Fruit fly (Drosophila melanogaster) whole organism, pupa: ENCODE measurements around the gene CG15046.

Experiments
- CG10348 ChIP-seq: fragments of 200-800 bp; sonication (Bioruptor generic); IDR thresholded peaks from 2 replicates; pipeline ENCODE4 v1.3.6; 2022; ENCODE audit warnings: missing biosample characterization, missing genetic modification characterization
- CG12605 ChIP-seq: fragments of 200-800 bp; sonication (Bioruptor generic); IDR thresholded peaks from 2 replicates; pipeline ENCODE4 v1.3.6; 2022; ENCODE audit warnings: missing biosample characterization, missing genetic modification characterization
- CG13204 ChIP-seq: fragments of 200-800 bp; sonication (Bioruptor generic); optimal IDR thresholded peaks from 2 replicates; lab custom pipeline; 2018; ENCODE audit warnings: missing biosample characterization, mild to moderate bottlenecking, missing genetic modification characterization, moderate library complexity
- CG14655 ChIP-seq: fragments of 200-800 bp; sonication (Bioruptor generic); optimal IDR thresholded peaks from 3 replicates; lab custom pipeline; 2017; ENCODE audit warnings: mild to moderate bottlenecking, missing biosample characterization, missing genetic modification reagents, missing genetic modification characterization
- CG15710 ChIP-seq: fragments of 200-800 bp; sonication (Bioruptor generic); optimal IDR thresholded peaks from 2 replicates; lab custom pipeline; 2018; ENCODE audit warnings: missing biosample characterization, mild to moderate bottlenecking, missing genetic modification characterization, moderate library complexity
- CG17806 ChIP-seq: fragments of 200-800 bp; sonication (Bioruptor generic); optimal IDR thresholded peaks from 2 replicates; lab custom pipeline; 2018; ENCODE audit warnings: missing biosample characterization, mild to moderate bottlenecking, missing genetic modification characterization, moderate library complexity
- CG32121 ChIP-seq: fragments of 200-800 bp; sonication (Bioruptor generic); IDR thresholded peaks from 2 replicates; pipeline ENCODE4 v1.3.6; 2022; ENCODE audit warnings: missing biosample characterization, missing genetic modification characterization
- CG34367 ChIP-seq: fragments of 200-800 bp; sonication (Bioruptor generic); optimal IDR thresholded peaks from 2 replicates; lab custom pipeline; 2018; ENCODE audit warnings: missing biosample characterization, mild to moderate bottlenecking, missing genetic modification characterization
- CG4496 ChIP-seq: fragments of 200-800 bp; sonication (Bioruptor generic); IDR thresholded peaks from 3 replicates; pipeline ENCODE4 v1.3.6; 2022; ENCODE audit warnings: missing biosample characterization, missing genetic modification characterization
- CG8159 ChIP-seq: fragments of 200-800 bp; sonication (Bioruptor generic); optimal IDR thresholded peaks from 3 replicates; lab custom pipeline; 2018; ENCODE audit warnings: missing biosample characterization, mild to moderate bottlenecking, missing genetic modification characterization, moderate library complexity
- CG8301 ChIP-seq: fragments of 200-800 bp; sonication (Bioruptor generic); optimal IDR thresholded peaks from 2 replicates; lab custom pipeline; 2018; ENCODE audit warnings: missing biosample characterization, mild to moderate bottlenecking, missing genetic modification characterization
- CG9948 ChIP-seq: fragments of 200-800 bp; sonication (Bioruptor generic); optimal IDR thresholded peaks from 2 replicates; lab custom pipeline; 2018; ENCODE audit warnings: missing biosample characterization, mild to moderate bottlenecking, missing genetic modification characterization, moderate library complexity
- D1 ChIP-seq: fragments of 200-800 bp; sonication (Bioruptor generic); optimal IDR thresholded peaks from 2 replicates; lab custom pipeline; 2018; ENCODE audit warnings: missing biosample characterization, mild to moderate bottlenecking, missing genetic modification characterization, moderate library complexity
- EcR ChIP-seq: fragments of 200-800 bp; sonication (Bioruptor generic); optimal IDR thresholded peaks from 3 replicates; lab custom pipeline; 2019; ENCODE audit warnings: missing biosample characterization, missing genetic modification characterization, mild to moderate bottlenecking, moderate library complexity, missing genetic modification reagents
- Ets98B ChIP-seq: fragments of 200-800 bp; sonication (Bioruptor generic); IDR thresholded peaks from 2 replicates; pipeline ENCODE4 v1.3.6; 2022; ENCODE audit warnings: missing biosample characterization, missing genetic modification characterization
- Pif1A ChIP-seq: fragments of 200-800 bp; sonication (Bioruptor generic); optimal IDR thresholded peaks from 3 replicates; lab custom pipeline; 2016; ENCODE audit warnings: missing biosample characterization, missing genetic modification characterization
- Pif1B ChIP-seq: fragments of 200-800 bp; sonication (Bioruptor generic); optimal IDR thresholded peaks from 3 replicates; lab custom pipeline; 2016; ENCODE audit warnings: missing biosample characterization, missing genetic modification characterization
- Snoo ChIP-seq: fragments of 200-800 bp; sonication (Bioruptor generic); optimal IDR thresholded peaks from 3 replicates; lab custom pipeline; 2017; ENCODE audit warnings: missing biosample characterization, mild to moderate bottlenecking, missing genetic modification characterization, inconsistent platforms
- fd96Ca ChIP-seq: fragments of 200-800 bp; sonication (Bioruptor generic); IDR thresholded peaks from 3 replicates; pipeline ENCODE4 v1.3.6; 2022; ENCODE audit warnings: missing biosample characterization, missing genetic modification characterization
- gl ChIP-seq: fragments of 200-800 bp; sonication (Bioruptor generic); optimal IDR thresholded peaks from 2 replicates; lab custom pipeline; 2018; ENCODE audit warnings: missing biosample characterization, mild to moderate bottlenecking, missing genetic modification characterization
- rn ChIP-seq: fragments of 200-800 bp; sonication (Bioruptor generic); IDR thresholded peaks from 2 replicates; pipeline ENCODE4 v1.3.6; 2022; ENCODE audit warnings: missing biosample characterization, missing genetic modification characterization

CG15046 gene

DNA sequence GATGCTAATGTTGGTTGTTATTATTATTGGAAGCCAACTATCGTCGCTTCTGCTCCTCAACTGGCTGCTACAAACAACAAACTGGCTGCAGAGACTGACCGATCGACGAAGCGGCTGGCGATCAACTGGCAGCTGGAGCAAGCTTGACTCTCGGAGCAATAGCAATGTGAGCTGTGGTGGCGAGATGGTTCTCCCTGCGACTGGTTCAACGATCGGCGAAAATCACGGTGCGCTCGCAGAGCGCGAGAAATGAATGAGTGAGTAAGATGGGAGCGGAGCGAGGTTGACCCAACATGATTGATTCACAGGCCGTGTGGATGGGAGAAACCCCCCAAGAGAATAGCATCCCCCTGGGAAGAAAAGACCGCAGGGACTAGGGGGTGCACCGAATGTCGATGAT is at the start of gene CG15046:
CG15046 (minus strand) TSS at position 112 of the 400 bp plus-strand sequence.
- TF ChIP-seq EcR (GFP tag; lab: Kevin White, UChicago) (peak; percentile 91), CG4496 (GFP tag; lab: Robert Waterston, UW) (peak; percentile 77; the same call in 2 of the 3 replicates), gl (tag; lab: Kevin White, UChicago) (no peak), CG32121 (GFP tag; lab: Robert Waterston, UW) (no peak; the same call in 1 of the 2 replicates), CG8159 (tag; lab: Kevin White, UChicago) (no peak), Ets98B (peak; percentile 35; the same call in 1 of the 2 replicates), Pif1B (GFP tag; lab: Kevin White, UChicago) (no peak), CG34367 (tag; lab: Kevin White, UChicago) (no peak), CG15710 (tag; lab: Kevin White, UChicago) (no peak), CG17806 (tag; lab: Kevin White, UChicago) (no peak), Pif1A (no peak), CG9948 (no peak), CG14655 (GFP tag; lab: Kevin White, UChicago) (no peak), CG8301 (tag; lab: Kevin White, UChicago) (no peak), Snoo (no peak), rn (GFP tag; lab: Robert Waterston, UW) (no peak), CG13204 (no peak), D1 (tag; lab: Kevin White, UChicago) (no peak), CG12605 (peak; percentile 50; the same call in 1 of the 2 replicates), fd96Ca (no peak), CG10348 (GFP tag; lab: Robert Waterston, UW) (no peak)

dm6 chrX:18538204-18538864 is 48.9 kb upstream of the CG15046 start:
- TF ChIP-seq CG14655 (GFP tag; lab: Kevin White, UChicago) (peak; percentile 61), CG8159 (tag; lab: Kevin White, UChicago) (peak; percentile 71), CG34367 (tag; lab: Kevin White, UChicago) (peak; percentile 62), Snoo (peak; percentile 36), gl (tag; lab: Kevin White, UChicago) (peak; percentile 36), CG32121 (GFP tag; lab: Robert Waterston, UW) (0 out of 2 replicates have a peak, but pooled peaks have one; percentile 10), CG13204 (peak; percentile 40), CG10348 (GFP tag; lab: Robert Waterston, UW) (no peak), D1 (tag; lab: Kevin White, UChicago) (no peak), fd96Ca (peak; percentile 71), Pif1B (GFP tag; lab: Kevin White, UChicago) (peak; percentile 66), CG17806 (tag; lab: Kevin White, UChicago) (peak; percentile 69), CG9948 (peak; percentile 57), rn (GFP tag; lab: Robert Waterston, UW) (no peak), CG4496 (GFP tag; lab: Robert Waterston, UW) (peak; percentile 36; the same call in 1 of the 3 replicates), Pif1A (peak; percentile 70), CG8301 (tag; lab: Kevin White, UChicago) (peak; percentile 55), Ets98B (no peak), CG12605 (no peak), EcR (GFP tag; lab: Kevin White, UChicago) (no peak), CG15710 (tag; lab: Kevin White, UChicago) (peak; percentile 67)

- TF ChIP-seq rn (GFP tag; lab: Robert Waterston, UW) = no peak
- TF ChIP-seq CG4496 (GFP tag; lab: Robert Waterston, UW) = no peak
- TF ChIP-seq EcR (GFP tag; lab: Kevin White, UChicago) = no peak
- TF ChIP-seq CG14655 (GFP tag; lab: Kevin White, UChicago) = peak; percentile 18
- peak; percentile 1 for TF ChIP-seq CG8301 (tag; lab: Kevin White, UChicago)
- TF ChIP-seq CG15710 (tag; lab: Kevin White, UChicago) = peak; percentile 59
- TF ChIP-seq Pif1A = no peak
- TF ChIP-seq CG9948 = peak; percentile 51
- TF ChIP-seq CG32121 (GFP tag; lab: Robert Waterston, UW) = no peak
- TF ChIP-seq D1 (tag; lab: Kevin White, UChicago) = no peak
- TF ChIP-seq CG12605 = no peak
- peak; percentile 67 for TF ChIP-seq CG8159 (tag; lab: Kevin White, UChicago)
- no peak for TF ChIP-seq CG10348 (GFP tag; lab: Robert Waterston, UW)
- TF ChIP-seq CG34367 (tag; lab: Kevin White, UChicago) = peak; percentile 56
- TF ChIP-seq CG17806 (tag; lab: Kevin White, UChicago) = peak; percentile 24
- peak; percentile 78 for TF ChIP-seq CG13204
Measured at dm6 chrX:18537066-18537759, 47.8 kb upstream of the CG15046 start.

- TF ChIP-seq CG14655 (GFP tag; lab: Kevin White, UChicago) = no peak
- TF ChIP-seq CG9948 = no peak
- TF ChIP-seq D1 (tag; lab: Kevin White, UChicago) = no peak
- TF ChIP-seq Ets98B = peak; percentile 26; the same call in 1 of the 2 replicates
- no peak for TF ChIP-seq CG34367 (tag; lab: Kevin White, UChicago)
- TF ChIP-seq rn (GFP tag; lab: Robert Waterston, UW) = no peak
- no peak for TF ChIP-seq Pif1B (GFP tag; lab: Kevin White, UChicago)
- peak; percentile 57 for TF ChIP-seq CG13204
- 0 out of 3 replicates have a peak, but pooled peaks have one; percentile 48 for TF ChIP-seq CG4496 (GFP tag; lab: Robert Waterston, UW)
- no peak for TF ChIP-seq CG8159 (tag; lab: Kevin White, UChicago)
- TF ChIP-seq gl (tag; lab: Kevin White, UChicago) = no peak
- peak; percentile 44 for TF ChIP-seq CG12605
- no peak for TF ChIP-seq CG8301 (tag; lab: Kevin White, UChicago)
- no peak for TF ChIP-seq Pif1A
- peak; percentile 51; the same call in 1 of the 3 replicates for TF ChIP-seq fd96Ca
- TF ChIP-seq CG15710 (tag; lab: Kevin White, UChicago) = no peak
- TF ChIP-seq CG32121 (GFP tag; lab: Robert Waterston, UW) = peak; percentile 31; the same call in 1 of the 2 replicates
- no peak for TF ChIP-seq CG10348 (GFP tag; lab: Robert Waterston, UW)
- no peak for TF ChIP-seq CG17806 (tag; lab: Kevin White, UChicago)
- peak; percentile 2 for TF ChIP-seq EcR (GFP tag; lab: Kevin White, UChicago)
- TF ChIP-seq Snoo = no peak
Measured at dm6 chrX:18534393-18534792, 45.0 kb upstream of the CG15046 start.
